Fruit fly (Drosophila melanogaster) whole organism, embryonic: ENCODE results near the gene Tasp1.

Source experiments
- Abd-B ChIP-seq: fragments of 200-800 bp; sonication (Bioruptor generic); optimal IDR thresholded peaks from 2 replicates; lab custom pipeline; 2018; ENCODE audit warnings: missing biosample characterization, mild to moderate bottlenecking, missing genetic modification characterization, moderate library complexity
- Asciz ChIP-seq: fragments of 200-800 bp; sonication (Bioruptor generic); optimal IDR thresholded peaks from 2 replicates; lab custom pipeline; 2017; ENCODE audit warnings: missing biosample characterization, mild to moderate bottlenecking, missing genetic modification characterization, missing genetic modification reagents
- CG10959 ChIP-seq: fragments of 200-800 bp; sonication (Bioruptor generic); IDR thresholded peaks from 2 replicates; pipeline ENCODE4 v1.3.6; 2022; ENCODE audit warnings: missing biosample characterization, missing genetic modification characterization
- CG11723 ChIP-seq: fragments of 200-800 bp; sonication (Bioruptor generic); optimal IDR thresholded peaks from 2 replicates; lab custom pipeline; 2017; ENCODE audit warnings: missing biosample characterization, mild to moderate bottlenecking, missing genetic modification characterization
- CG12071 ChIP-seq: fragments of 200-800 bp; sonication (Bioruptor generic); optimal IDR thresholded peaks from 3 replicates; lab custom pipeline; 2018; ENCODE audit warnings: missing biosample characterization, mild to moderate bottlenecking, missing genetic modification characterization
- CG12942 ChIP-seq: fragments of 200-800 bp; sonication (Bioruptor generic); optimal IDR thresholded peaks from 3 replicates; lab custom pipeline; 2016; ENCODE audit warnings: missing biosample characterization, missing genetic modification characterization
- CG13123 ChIP-seq: fragments of 200-800 bp; sonication (Bioruptor generic); optimal IDR thresholded peaks from 2 replicates; lab custom pipeline; 2016; ENCODE audit warnings: missing biosample characterization, missing genetic modification characterization
- CG15011 ChIP-seq: fragments of 200-800 bp; sonication (Bioruptor generic); optimal IDR thresholded peaks from 3 replicates; lab custom pipeline; 2018; ENCODE audit warnings: missing biosample characterization, mild to moderate bottlenecking, missing genetic modification characterization
- CG15269 ChIP-seq: fragments of 200-800 bp; sonication (Bioruptor generic); optimal IDR thresholded peaks from 2 replicates; lab custom pipeline; 2018; ENCODE audit warnings: missing biosample characterization, mild to moderate bottlenecking, missing genetic modification characterization, moderate library complexity
- CG16813 ChIP-seq: fragments of 200-800 bp; sonication (Bioruptor generic); IDR thresholded peaks from 3 replicates; pipeline ENCODE4 v1.3.6; 2022; ENCODE audit warnings: missing biosample characterization, missing genetic modification characterization; ENCODE audit not compliant: partially characterized antibody
- CG16863 ChIP-seq: fragments of 200-800 bp; sonication (Bioruptor generic); optimal IDR thresholded peaks from 3 replicates; lab custom pipeline; 2016; ENCODE audit warnings: missing biosample characterization, missing genetic modification characterization
- CG18599 ChIP-seq: fragments of 200-800 bp; sonication (Bioruptor generic); optimal IDR thresholded peaks from 3 replicates; lab custom pipeline; 2017; ENCODE audit warnings: missing biosample characterization, missing genetic modification characterization, mild to moderate bottlenecking, moderate library complexity, missing genetic modification reagents
- CG2202 ChIP-seq: fragments of 200-800 bp; sonication (Bioruptor generic); optimal IDR thresholded peaks from 2 replicates; lab custom pipeline; 2018; ENCODE audit warnings: missing biosample characterization, mild to moderate bottlenecking, missing genetic modification characterization
- CG2889 ChIP-seq: fragments of 200-800 bp; sonication (Bioruptor generic); IDR thresholded peaks from 3 replicates; pipeline ENCODE4 v1.3.6; 2022; ENCODE audit warnings: missing biosample characterization, missing genetic modification characterization
- CG32772 ChIP-seq: fragments of 200-800 bp; sonication (Bioruptor generic); IDR thresholded peaks from 2 replicates; pipeline ENCODE4 v1.3.6; 2022; ENCODE audit warnings: missing biosample characterization, missing genetic modification characterization
- CG3726 ChIP-seq: fragments of 200-800 bp; sonication (Bioruptor generic); IDR thresholded peaks from 3 replicates; pipeline ENCODE4, ENCODE4 v1.3.6; 2022; ENCODE audit warnings: missing biosample characterization, missing genetic modification characterization
- CG4707 ChIP-seq: fragments of 200-800 bp; sonication (Bioruptor generic); optimal IDR thresholded peaks from 2 replicates; lab custom pipeline; 2018; ENCODE audit warnings: missing biosample characterization, mild to moderate bottlenecking, missing genetic modification characterization, moderate library complexity
- CG5245 ChIP-seq: fragments of 200-800 bp; sonication (Bioruptor generic); optimal IDR thresholded peaks from 3 replicates; lab custom pipeline; 2016; ENCODE audit warnings: missing biosample characterization, missing genetic modification characterization
- CG6813 ChIP-seq: fragments of 200-800 bp; sonication (Bioruptor generic); optimal IDR thresholded peaks from 2 replicates; lab custom pipeline; 2017; ENCODE audit warnings: missing biosample characterization, missing genetic modification characterization, mild to moderate bottlenecking, moderate library complexity, missing genetic modification reagents
- CG7745 ChIP-seq: fragments of 200-800 bp; sonication (Bioruptor generic); optimal IDR thresholded peaks from 2 replicates; lab custom pipeline; 2018; ENCODE audit warnings: missing biosample characterization, mild to moderate bottlenecking, missing genetic modification characterization, moderate library complexity
- CG7928 ChIP-seq: fragments of 200-800 bp; sonication (Bioruptor generic); optimal IDR thresholded peaks from 2 replicates; lab custom pipeline; 2017; ENCODE audit warnings: missing biosample characterization, mild to moderate bottlenecking, missing genetic modification characterization
- CG8924 ChIP-seq: fragments of 200-800 bp; optimal IDR thresholded peaks from 3 replicates; lab custom pipeline; 2019; ENCODE audit warnings: missing biosample characterization, mild to moderate bottlenecking, missing genetic modification characterization, moderate library complexity
- CrebB ChIP-seq: fragments of 200-800 bp; sonication (Bioruptor generic); optimal IDR thresholded peaks from 3 replicates; lab custom pipeline; 2018; ENCODE audit warnings: missing biosample characterization, mild to moderate bottlenecking, missing genetic modification characterization
- D19B ChIP-seq: fragments of 200-800 bp; sonication (Bioruptor generic); optimal IDR thresholded peaks from 2 replicates; lab custom pipeline; 2017; ENCODE audit warnings: missing biosample characterization, mild to moderate bottlenecking, missing genetic modification characterization
- Dad ChIP-seq: fragments of 200-800 bp; sonication (Bioruptor generic); optimal IDR thresholded peaks from 3 replicates; lab custom pipeline; 2016; ENCODE audit warnings: missing biosample characterization, missing genetic modification characterization
- Doc2 ChIP-seq: fragments of 200-800 bp; sonication (Bioruptor generic); IDR thresholded peaks from 2 replicates; pipeline ENCODE4 v1.3.6; 2022; ENCODE audit warnings: missing biosample characterization, missing genetic modification characterization
- Lpt ChIP-seq: fragments of >200 bp; optimal IDR thresholded peaks from 2 replicates; lab custom pipeline; 2018; ENCODE audit warnings: missing biosample characterization, missing genetic modification characterization
- MESR4 ChIP-seq: fragments of 200-800 bp; sonication (Bioruptor generic); optimal IDR thresholded peaks from 2 replicates; lab custom pipeline; 2018; ENCODE audit warnings: missing biosample characterization, mild to moderate bottlenecking, missing genetic modification characterization, moderate library complexity
- Mrtf ChIP-seq: fragments of 200-800 bp; sonication (Bioruptor generic); IDR thresholded peaks from 3 replicates; pipeline ENCODE4 v1.3.6; 2022; ENCODE audit warnings: missing biosample characterization, missing genetic modification characterization
- Rx ChIP-seq: fragments of 200-800 bp; sonication (Bioruptor generic); IDR thresholded peaks from 2 replicates; pipeline ENCODE4 v1.3.6; 2022; ENCODE audit warnings: missing biosample characterization, missing genetic modification characterization
- Vsx1 ChIP-seq: fragments of 200-800 bp; sonication (Bioruptor generic); optimal IDR thresholded peaks from 2 replicates; lab custom pipeline; 2017; ENCODE audit warnings: missing biosample characterization, mild to moderate bottlenecking, missing genetic modification characterization, missing genetic modification reagents
- az2 ChIP-seq: fragments of 200-800 bp; sonication (Bioruptor generic); optimal IDR thresholded peaks from 3 replicates; lab custom pipeline; 2016; ENCODE audit warnings: missing biosample characterization, missing genetic modification characterization
- bbx ChIP-seq: fragments of 200-800 bp; sonication (Bioruptor generic); IDR thresholded peaks from 2 replicates; pipeline ENCODE4 v1.3.6; 2022; ENCODE audit warnings: missing biosample characterization, missing genetic modification characterization; ENCODE audit not compliant: partially characterized antibody
- crp ChIP-seq, 2 experiments: fragments of 200-800 bp; sonication (Bioruptor generic); optimal IDR thresholded peaks; 2 replicates in 1 of 2; 3 replicates in 1 of 2; lab custom pipeline; 2017; ENCODE audit warnings: missing biosample characterization in 2 of 2, missing genetic modification characterization in 2 of 2, mild to moderate bottlenecking in 1 of 2, moderate library complexity in 1 of 2
- grau ChIP-seq: fragments of 200-800 bp; optimal IDR thresholded peaks from 3 replicates; lab custom pipeline; 2019; ENCODE audit warnings: missing biosample characterization, mild to moderate bottlenecking, missing genetic modification characterization, moderate library complexity
- hkb ChIP-seq, 2 experiments: fragments of 200-800 bp in 1 of 2; fragments of >200 bp in 1 of 2; sonication (Bioruptor generic) in 1 of 2; IDR thresholded peaks in 1 of 2; optimal IDR thresholded peaks in 1 of 2; 2 replicates each; pipeline versions ENCODE4 v1.3.6 to Lab custom; 2017 to 2022; ENCODE audit warnings: missing biosample characterization in 1 of 2, missing genetic modification characterization in 1 of 2
- lab ChIP-seq: fragments of 200-800 bp; sonication (Bioruptor generic); optimal IDR thresholded peaks from 3 replicates; lab custom pipeline; 2017; ENCODE audit warnings: missing biosample characterization, missing genetic modification characterization, mild to moderate bottlenecking, moderate library complexity, missing genetic modification reagents
- lbe ChIP-seq: fragments of 200-800 bp; sonication (Bioruptor generic); optimal IDR thresholded peaks from 2 replicates; lab custom pipeline; 2016; ENCODE audit warnings: missing biosample characterization, mild to moderate bottlenecking, missing genetic modification characterization
- lmd ChIP-seq: fragments of 200-800 bp; sonication (Bioruptor generic); IDR thresholded peaks from 2 replicates; pipeline ENCODE4 v1.3.6; 2022; ENCODE audit warnings: missing biosample characterization, missing genetic modification characterization
- mirr ChIP-seq: fragments of 200-800 bp; sonication (Bioruptor generic); optimal IDR thresholded peaks from 3 replicates; lab custom pipeline; 2018; ENCODE audit warnings: missing biosample characterization, mild to moderate bottlenecking, missing genetic modification characterization
- nerfin-2 ChIP-seq: fragments of 200-800 bp; sonication (Bioruptor generic); IDR thresholded peaks from 2 replicates; pipeline ENCODE4 v1.3.6; 2022; ENCODE audit warnings: missing biosample characterization, missing genetic modification characterization; ENCODE audit not compliant: partially characterized antibody
- otp ChIP-seq: fragments of 200-800 bp; sonication (Bioruptor generic); IDR thresholded peaks from 3 replicates; pipeline ENCODE4, ENCODE4 v1.3.6; 2022; ENCODE audit warnings: missing biosample characterization, missing genetic modification characterization
- pum ChIP-seq: fragments of 200-800 bp; sonication (Bioruptor generic); optimal IDR thresholded peaks from 2 replicates; lab custom pipeline; 2016; ENCODE audit warnings: missing biosample characterization, missing genetic modification characterization
- sc ChIP-seq, 3 experiments: fragments of >200 bp in 2 of 3; fragments of 200-800 bp in 1 of 3; sonication (Bioruptor generic) in 1 of 3; optimal IDR thresholded peaks; 2 replicates in 2 of 3; 3 replicates in 1 of 3; lab custom pipeline; 2017; ENCODE audit warnings: mild to moderate bottlenecking in 1 of 3, missing biosample characterization in 1 of 3, missing genetic modification characterization in 1 of 3, missing genetic modification reagents in 1 of 3
- sna ChIP-seq: fragments of 200-800 bp; sonication (Bioruptor generic); IDR thresholded peaks from 2 replicates; pipeline ENCODE4 v1.3.6; 2022; ENCODE audit warnings: missing biosample characterization, missing genetic modification characterization; ENCODE audit not compliant: partially characterized antibody
- sob ChIP-seq: fragments of 200-800 bp; sonication (Bioruptor generic); IDR thresholded peaks from 2 replicates; pipeline ENCODE4 v1.3.6; 2022; ENCODE audit warnings: missing biosample characterization, missing genetic modification characterization
- ssp ChIP-seq: fragments of 200-800 bp; sonication (Bioruptor generic); IDR thresholded peaks from 2 replicates; pipeline ENCODE4 v1.3.6; 2022; ENCODE audit warnings: missing biosample characterization, missing genetic modification characterization
- tap ChIP-seq: fragments of 200-800 bp; optimal IDR thresholded peaks from 3 replicates; lab custom pipeline; 2019; ENCODE audit warnings: missing biosample characterization, mild to moderate bottlenecking, missing genetic modification characterization, moderate library complexity
- vvl ChIP-seq: fragments of 200-800 bp; sonication (Bioruptor generic); IDR thresholded peaks from 2 replicates; pipeline ENCODE4 v1.3.6; 2022; ENCODE audit warnings: missing biosample characterization, missing genetic modification characterization
- yki ChIP-seq: fragments of >200 bp; optimal IDR thresholded peaks from 3 replicates; lab custom pipeline; 2018

Tasp1 gene

DNA sequence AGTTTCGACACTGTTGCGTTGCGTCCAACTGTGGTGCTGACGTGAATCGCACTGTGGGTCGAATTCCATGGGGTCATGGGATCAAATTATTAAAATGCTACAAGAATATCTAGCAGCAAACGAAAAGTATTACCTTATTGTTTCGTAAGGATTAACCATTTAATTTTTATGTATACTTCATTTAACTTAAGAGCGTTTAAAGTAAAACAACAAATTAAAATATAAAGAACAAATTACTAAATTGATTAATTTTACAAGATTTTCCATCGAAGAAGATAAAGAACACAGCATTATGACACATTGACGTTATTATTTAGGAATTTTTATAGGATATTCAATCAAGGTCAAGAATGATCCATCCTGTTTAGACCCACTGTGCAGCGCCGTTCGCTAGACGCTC is 33.2 kb downstream of the Tasp1 start (continued):
- TF ChIP-seq CG8924 (tag; lab: Kevin White, UChicago): peak; percentile 46
- no peak for TF ChIP-seq CG2889 (GFP tag; lab: Robert Waterston, UW)
- TF ChIP-seq CG7745: no peak
- TF ChIP-seq pum (GFP tag; lab: Kevin White, UChicago): no peak
- TF ChIP-seq Lpt (GFP tag; lab: Kevin White, UChicago): no peak
- TF ChIP-seq CG15269 (tag; lab: Kevin White, UChicago): peak; percentile 68
- TF ChIP-seq CG7928: no peak
- TF ChIP-seq sna (GFP tag; lab: Robert Waterston, UW): no peak
- TF ChIP-seq otp (GFP tag; lab: Robert Waterston, UW): peak; percentile 28; the same call in 1 of the 3 replicates
- peak; percentile 26 for TF ChIP-seq D19B
- no peak for TF ChIP-seq bbx (GFP tag; lab: Robert Waterston, UW)
- no peak for TF ChIP-seq Vsx1 (GFP tag; lab: Kevin White, UChicago)
- no peak for TF ChIP-seq CG10959 (GFP tag; lab: Robert Waterston, UW)
- no peak for TF ChIP-seq Doc2 (GFP tag; lab: Robert Waterston, UW)
- TF ChIP-seq nerfin-2 (GFP tag; lab: Robert Waterston, UW): no peak
- no peak for TF ChIP-seq CG11723
- peak; percentile 45 for TF ChIP-seq lab
- TF ChIP-seq CG13123 (GFP tag; lab: Kevin White, UChicago): no peak
- TF ChIP-seq Mrtf (GFP tag; lab: Robert Waterston, UW): 0 out of 3 replicates have a peak, but pooled peaks have one; percentile 39
- TF ChIP-seq Dad (GFP tag; lab: Kevin White, UChicago): no peak
- no peak for TF ChIP-seq hkb (optimal IDR thresholded peaks at IDR 0.05; lab: Kevin White, UChicago)
- peak; percentile 61 for TF ChIP-seq hkb (GFP tag; IDR thresholded peaks at IDR 0.05; lab: Robert Waterston, UW)
- TF ChIP-seq Rx (GFP tag; lab: Robert Waterston, UW): no peak
- TF ChIP-seq grau (tag; lab: Kevin White, UChicago): peak; percentile 64
- TF ChIP-seq yki (lab: Kevin White, UChicago): no peak
- no peak for TF ChIP-seq sc (optimal IDR thresholded peaks at IDR 0.05; lab: Kevin White, UChicago)
- TF ChIP-seq sc (GFP tag; optimal IDR thresholded peaks at IDR 0.05; lab: Kevin White, UChicago): peak; percentile 13
- TF ChIP-seq CG4707 (GFP tag; lab: Kevin White, UChicago): no peak
- peak; percentile 23 for TF ChIP-seq CG15011 (GFP tag; lab: Kevin White, UChicago)
- TF ChIP-seq lmd (GFP tag; lab: Robert Waterston, UW): peak; percentile 63
- TF ChIP-seq vvl: peak; percentile 22; the same call in 1 of the 2 replicates
- peak; percentile 56 for TF ChIP-seq az2
- peak; percentile 13 for TF ChIP-seq Abd-B (GFP tag; lab: Kevin White, UChicago)
- TF ChIP-seq CG12071: no peak
- no peak for TF ChIP-seq ssp (GFP tag; lab: Robert Waterston, UW)
- TF ChIP-seq sob: no peak
- no peak for TF ChIP-seq CG3726 (GFP tag; lab: Robert Waterston, UW)
- TF ChIP-seq mirr (GFP tag; lab: Kevin White, UChicago): no peak
- no peak for TF ChIP-seq CG32772 (GFP tag; lab: Robert Waterston, UW)
- TF ChIP-seq CG16863 (GFP tag; lab: Kevin White, UChicago): no peak
- no peak for TF ChIP-seq CG2202
- TF ChIP-seq Asciz (GFP tag; lab: Kevin White, UChicago): peak; percentile 61
- peak; percentile 8 for TF ChIP-seq CG5245 (GFP tag; lab: Kevin White, UChicago)
- TF ChIP-seq CG18599 (GFP tag; lab: Kevin White, UChicago): peak; percentile 36
- TF ChIP-seq tap (tag; lab: Kevin White, UChicago): no peak
- TF ChIP-seq CG12942 (GFP tag; lab: Kevin White, UChicago): no peak
- TF ChIP-seq lbe: no peak
- TF ChIP-seq CG6813 (GFP tag; lab: Kevin White, UChicago): no peak
- no peak for TF ChIP-seq CrebB
- no peak for TF ChIP-seq crp (GFP tag; optimal IDR thresholded peaks at IDR 0.05; lab: Kevin White, UChicago)
- TF ChIP-seq MESR4 (GFP tag; lab: Kevin White, UChicago): no peak
- no peak for TF ChIP-seq CG16813 (GFP tag; lab: Robert Waterston, UW)
